Fruit fly (Drosophila melanogaster) whole organism, embryonic: ENCODE measurements around the gene Nepl20.

Source experiments
- Blimp-1 ChIP-seq: fragments of 200-800 bp; sonication (Bioruptor generic); optimal IDR thresholded peaks from 3 replicates; lab custom pipeline; 2018; ENCODE audit warnings: missing biosample characterization, missing genetic modification characterization, mild to moderate bottlenecking, moderate library complexity, missing genetic modification reagents
- Bteb2 ChIP-seq: fragments of 200-800 bp; sonication (Bioruptor generic); optimal IDR thresholded peaks from 2 replicates; lab custom pipeline; 2016; ENCODE audit warnings: missing biosample characterization, missing genetic modification characterization
- CG10565 ChIP-seq: fragments of 200-800 bp; sonication (Bioruptor generic); optimal IDR thresholded peaks from 3 replicates; lab custom pipeline; 2016; ENCODE audit warnings: missing biosample characterization, mild to moderate bottlenecking, missing genetic modification characterization
- CG11085 ChIP-seq: fragments of 200-800 bp; sonication (Bioruptor generic); IDR thresholded peaks from 2 replicates; pipeline ENCODE4 v1.3.6; 2022; ENCODE audit warnings: missing biosample characterization, missing genetic modification characterization
- CG12769 ChIP-seq: fragments of 200-800 bp; sonication (Bioruptor generic); optimal IDR thresholded peaks from 2 replicates; lab custom pipeline; 2019; ENCODE audit warnings: missing biosample characterization, mild to moderate bottlenecking, missing genetic modification characterization, moderate library complexity
- CG14050 ChIP-seq: fragments of 200-800 bp; sonication (Bioruptor generic); IDR thresholded peaks from 3 replicates; pipeline ENCODE4 v1.3.6; 2022; ENCODE audit warnings: missing biosample characterization, missing genetic modification characterization
- CG15601 ChIP-seq: fragments of 200-800 bp; sonication (Bioruptor generic); optimal IDR thresholded peaks from 3 replicates; lab custom pipeline; 2019; ENCODE audit warnings: missing biosample characterization, mild to moderate bottlenecking, missing genetic modification characterization, moderate library complexity
- CG16813 ChIP-seq: fragments of 200-800 bp; sonication (Bioruptor generic); IDR thresholded peaks from 3 replicates; pipeline ENCODE4 v1.3.6; 2022; ENCODE audit warnings: missing biosample characterization, missing genetic modification characterization; ENCODE audit not compliant: partially characterized antibody
- CG16815 ChIP-seq: fragments of 200-800 bp; sonication (Bioruptor generic); optimal IDR thresholded peaks from 3 replicates; lab custom pipeline; 2017; ENCODE audit warnings: missing biosample characterization, mild to moderate bottlenecking, missing genetic modification characterization
- CG17361 ChIP-seq: fragments of 200-800 bp; sonication (Bioruptor generic); IDR thresholded peaks from 3 replicates; pipeline ENCODE4 v1.3.6; 2022; ENCODE audit warnings: missing biosample characterization, missing genetic modification characterization
- CG3163 ChIP-seq: fragments of 200-800 bp; sonication (Bioruptor generic); optimal IDR thresholded peaks from 3 replicates; lab custom pipeline; 2016; ENCODE audit warnings: missing biosample characterization, missing genetic modification characterization
- CG42726 ChIP-seq: fragments of 200-800 bp; sonication (Bioruptor generic); IDR thresholded peaks from 2 replicates; pipeline ENCODE4 v1.3.6; 2022; ENCODE audit warnings: missing biosample characterization, missing genetic modification characterization; ENCODE audit not compliant: partially characterized antibody
- CG4360 ChIP-seq: fragments of 200-800 bp; sonication (Bioruptor generic); IDR thresholded peaks from 2 replicates; pipeline ENCODE4 v1.3.6; 2022; ENCODE audit warnings: missing biosample characterization, missing genetic modification characterization
- CG43689 ChIP-seq: fragments of 200-800 bp; sonication (Bioruptor generic); IDR thresholded peaks from 2 replicates; pipeline ENCODE4 v1.3.6; 2022; ENCODE audit warnings: missing biosample characterization, missing genetic modification characterization
- CG5180 ChIP-seq: fragments of 200-800 bp; sonication (Bioruptor generic); optimal IDR thresholded peaks from 3 replicates; lab custom pipeline; 2017; ENCODE audit warnings: missing biosample characterization, missing genetic modification characterization, mild to moderate bottlenecking, moderate library complexity, missing genetic modification reagents
- CG6765 ChIP-seq: fragments of 200-800 bp; sonication (Bioruptor generic); optimal IDR thresholded peaks from 3 replicates; lab custom pipeline; 2017; ENCODE audit warnings: missing biosample characterization, mild to moderate bottlenecking, missing genetic modification characterization
- CG7928 ChIP-seq: fragments of 200-800 bp; sonication (Bioruptor generic); optimal IDR thresholded peaks from 2 replicates; lab custom pipeline; 2017; ENCODE audit warnings: missing biosample characterization, mild to moderate bottlenecking, missing genetic modification characterization
- CG7963 ChIP-seq: fragments of 200-800 bp; sonication (Bioruptor generic); IDR thresholded peaks from 3 replicates; pipeline ENCODE4 v1.3.6; 2022; ENCODE audit warnings: missing biosample characterization, missing genetic modification characterization; ENCODE audit not compliant: partially characterized antibody
- Camta ChIP-seq: fragments of 200-800 bp; sonication (Bioruptor generic); optimal IDR thresholded peaks from 2 replicates; lab custom pipeline; 2016; ENCODE audit warnings: missing biosample characterization, missing genetic modification characterization
- CkIIα-i1 ChIP-seq: fragments of 200-800 bp; sonication (Bioruptor generic); IDR thresholded peaks from 2 replicates; pipeline ENCODE4 v1.3.6; 2022; ENCODE audit warnings: missing biosample characterization, missing genetic modification characterization
- D ChIP-seq, 2 experiments: fragments of 200-800 bp in 1 of 2; fragments of >200 bp in 1 of 2; sonication (Bioruptor generic) in 1 of 2; optimal IDR thresholded peaks; 2 replicates in 1 of 2; 3 replicates in 1 of 2; lab custom pipeline; 2017; ENCODE audit warnings: mild to moderate bottlenecking in 1 of 2, missing biosample characterization in 1 of 2, missing genetic modification characterization in 1 of 2, missing genetic modification reagents in 1 of 2
- Drgx ChIP-seq: fragments of 200-800 bp; sonication (Bioruptor generic); IDR thresholded peaks from 2 replicates; pipeline ENCODE4 v1.3.6; 2022; ENCODE audit warnings: missing biosample characterization, missing genetic modification characterization
- Elba2 ChIP-seq: fragments of 200-800 bp; sonication (Bioruptor generic); optimal IDR thresholded peaks from 3 replicates; lab custom pipeline; 2016; ENCODE audit warnings: missing biosample characterization, missing genetic modification characterization
- Lim3 ChIP-seq: fragments of 200-800 bp; sonication (Bioruptor generic); IDR thresholded peaks from 2 replicates; pipeline ENCODE4 v1.3.6; 2022; ENCODE audit warnings: missing biosample characterization, missing genetic modification characterization
- Scr ChIP-seq: fragments of 200-800 bp; sonication (Bioruptor generic); IDR thresholded peaks from 2 replicates; pipeline ENCODE4 v1.3.6; 2022; ENCODE audit warnings: missing biosample characterization, missing genetic modification characterization; ENCODE audit not compliant: partially characterized antibody
- Sin3A ChIP-seq: fragments of >200 bp; optimal IDR thresholded peaks from 2 replicates; lab custom pipeline; 2018
- Stat92E ChIP-seq, 3 experiments: fragments of >200 bp in 2 of 3; fragments of 200-800 bp in 1 of 3; sonication (Bioruptor generic) in 1 of 3; optimal IDR thresholded peaks; 2 replicates each; lab custom pipeline; 2017 to 2019; ENCODE audit warnings: missing biosample characterization in 3 of 3, missing genetic modification characterization in 3 of 3, mild to moderate bottlenecking in 1 of 3, moderate library complexity in 1 of 3
- ab ChIP-seq: fragments of 200-800 bp; sonication (Bioruptor generic); optimal IDR thresholded peaks from 2 replicates; lab custom pipeline; 2016; ENCODE audit warnings: missing biosample characterization, missing genetic modification characterization
- az2 ChIP-seq: fragments of 200-800 bp; sonication (Bioruptor generic); optimal IDR thresholded peaks from 3 replicates; lab custom pipeline; 2016; ENCODE audit warnings: missing biosample characterization, missing genetic modification characterization
- bab2 ChIP-seq: fragments of 200-800 bp; sonication (Bioruptor generic); optimal IDR thresholded peaks from 2 replicates; lab custom pipeline; 2016; ENCODE audit warnings: missing biosample characterization, missing genetic modification characterization
- bbx ChIP-seq: fragments of 200-800 bp; sonication (Bioruptor generic); IDR thresholded peaks from 2 replicates; pipeline ENCODE4 v1.3.6; 2022; ENCODE audit warnings: missing biosample characterization, missing genetic modification characterization; ENCODE audit not compliant: partially characterized antibody
- cad ChIP-seq: fragments of >200 bp; optimal IDR thresholded peaks from 2 replicates; lab custom pipeline; 2017; ENCODE audit warnings: missing biosample characterization, missing genetic modification characterization
- cg ChIP-seq: fragments of 200-800 bp; sonication (Bioruptor generic); optimal IDR thresholded peaks from 3 replicates; lab custom pipeline; 2019; ENCODE audit warnings: missing biosample characterization, mild to moderate bottlenecking, missing genetic modification characterization, moderate library complexity
- chm ChIP-seq: fragments of 200-800 bp; sonication (Bioruptor generic); IDR thresholded peaks from 2 replicates; pipeline ENCODE4 v1.3.6; 2022; ENCODE audit warnings: missing biosample characterization, missing genetic modification characterization
- dati ChIP-seq: fragments of 200-800 bp; sonication (Bioruptor generic); IDR thresholded peaks from 2 replicates; pipeline ENCODE4 v1.3.6; 2022; ENCODE audit warnings: missing biosample characterization, missing genetic modification characterization
- ewg ChIP-seq: fragments of 200-800 bp; sonication (Bioruptor generic); optimal IDR thresholded peaks from 3 replicates; lab custom pipeline; 2017; ENCODE audit warnings: mild to moderate bottlenecking, missing biosample characterization, missing genetic modification reagents, missing genetic modification characterization
- eyg ChIP-seq: fragments of 200-800 bp; sonication (Bioruptor generic); optimal IDR thresholded peaks from 3 replicates; lab custom pipeline; 2016; ENCODE audit warnings: missing biosample characterization, missing genetic modification characterization
- gt ChIP-seq: fragments of 200-800 bp; sonication (Bioruptor generic); IDR thresholded peaks from 2 replicates; pipeline ENCODE4 v1.3.6; 2022; ENCODE audit warnings: missing biosample characterization, missing genetic modification characterization
- hbn ChIP-seq: fragments of 200-800 bp; sonication (Bioruptor generic); IDR thresholded peaks from 2 replicates; pipeline ENCODE4 v1.3.6; 2022; ENCODE audit warnings: missing biosample characterization, missing genetic modification characterization; ENCODE audit not compliant: partially characterized antibody
- insv ChIP-seq, 2 experiments: fragments of 200-800 bp; sonication (Bioruptor generic); optimal IDR thresholded peaks; 3 replicates each; lab custom pipeline; 2016 to 2018; ENCODE audit warnings: missing biosample characterization in 2 of 2, missing genetic modification characterization in 2 of 2
- nerfin-2 ChIP-seq: fragments of 200-800 bp; sonication (Bioruptor generic); IDR thresholded peaks from 2 replicates; pipeline ENCODE4 v1.3.6; 2022; ENCODE audit warnings: missing biosample characterization, missing genetic modification characterization; ENCODE audit not compliant: partially characterized antibody
- onecut ChIP-seq: fragments of 200-800 bp; sonication (Bioruptor generic); IDR thresholded peaks from 2 replicates; pipeline ENCODE4 v1.3.6; 2022; ENCODE audit warnings: missing biosample characterization, missing genetic modification characterization
- scrt ChIP-seq: fragments of 200-800 bp; sonication (Bioruptor generic); optimal IDR thresholded peaks from 2 replicates; lab custom pipeline; 2018; ENCODE audit warnings: missing biosample characterization, mild to moderate bottlenecking, missing genetic modification characterization, moderate library complexity
- sens-2 ChIP-seq: fragments of 200-800 bp; sonication (Bioruptor generic); IDR thresholded peaks from 2 replicates; pipeline ENCODE4 v1.3.6; 2022; ENCODE audit warnings: missing biosample characterization, missing genetic modification characterization
- tna ChIP-seq: fragments of 200-800 bp; sonication (Bioruptor generic); IDR thresholded peaks from 2 replicates; pipeline ENCODE4 v1.3.6; 2022; ENCODE audit warnings: missing biosample characterization, missing genetic modification characterization; ENCODE audit not compliant: partially characterized antibody
- trem ChIP-seq: fragments of 200-800 bp; optimal IDR thresholded peaks from 3 replicates; lab custom pipeline; 2019; ENCODE audit warnings: missing biosample characterization, mild to moderate bottlenecking, missing genetic modification characterization, moderate library complexity
- ttk ChIP-seq: fragments of 200-800 bp; sonication (Bioruptor generic); IDR thresholded peaks from 2 replicates; pipeline ENCODE4 v2.1.2; 2022; ENCODE audit warnings: missing biosample characterization, missing genetic modification characterization
- usp ChIP-seq: fragments of >200 bp; optimal IDR thresholded peaks from 2 replicates; lab custom pipeline; 2017; ENCODE audit warnings: missing biosample characterization, missing genetic modification characterization

Gene Nepl20

dm6 chr3R:28843776-28844610 lies 36.6 kb upstream of the Nepl20 start (continued):
- TF ChIP-seq ewg (GFP tag; lab: Kevin White, UChicago) (peak; percentile 46), bab2 (GFP tag; lab: Kevin White, UChicago) (no peak), CG16815 (GFP tag; lab: Kevin White, UChicago) (no peak), onecut (GFP tag; lab: Robert Waterston, UW) (peak; percentile 98), Blimp-1 (GFP tag; lab: Kevin White, UChicago) (peak; percentile 71), CG11085 (GFP tag; lab: Robert Waterston, UW) (no peak), D (optimal IDR thresholded peaks at IDR 0.05; lab: Kevin White, UChicago) (peak; percentile 55), D (GFP tag; optimal IDR thresholded peaks at IDR 0.05; lab: Kevin White, UChicago) (no peak), sens-2 (no peak), trem (tag; lab: Kevin White, UChicago) (no peak), scrt (GFP tag; lab: Kevin White, UChicago) (no peak), CG7928 (GFP tag; lab: Kevin White, UChicago) (no peak), Lim3 (no peak), Camta (GFP tag; lab: Kevin White, UChicago) (no peak), eyg (GFP tag; lab: Kevin White, UChicago) (no peak), chm (GFP tag; lab: Robert Waterston, UW) (no peak), Bteb2 (GFP tag; lab: Kevin White, UChicago) (no peak), Scr (GFP tag; lab: Robert Waterston, UW) (no peak), Drgx (GFP tag; lab: Robert Waterston, UW) (no peak), cg (GFP tag; lab: Kevin White, UChicago) (peak; percentile 89), dati (GFP tag; lab: Robert Waterston, UW) (no peak), CkIIα-i1 (no peak), usp (GFP tag; lab: Kevin White, UChicago) (no peak), CG16813 (no peak), CG7963 (GFP tag; lab: Robert Waterston, UW) (0 out of 3 replicates have a peak, but pooled peaks have one; percentile 15), Sin3A (no peak), CG15601 (tag; lab: Kevin White, UChicago) (no peak), ab (GFP tag; lab: Kevin White, UChicago) (no peak), CG14050 (GFP tag; lab: Robert Waterston, UW) (no peak), CG5180 (GFP tag; lab: Kevin White, UChicago) (no peak), CG12769 (no peak), bbx (GFP tag; lab: Robert Waterston, UW) (0 out of 2 replicates have a peak, but pooled peaks have one; percentile 19), nerfin-2 (GFP tag; lab: Robert Waterston, UW) (no peak), tna (GFP tag; lab: Robert Waterston, UW) (no peak), Elba2 (peak; percentile 92), hbn (no peak), az2 (no peak), CG17361 (no peak), ttk (no peak), insv (GFP tag; optimal IDR thresholded peaks at IDR 0.05; lab: Kevin White, UChicago) (peak; percentile 98 to 99), CG3163 (GFP tag; lab: Kevin White, UChicago) (no peak), CG43689 (GFP tag; lab: Robert Waterston, UW) (no peak), cad (GFP tag; lab: Kevin White, UChicago) (no peak), CG42726 (no peak), CG4360 (GFP tag; lab: Robert Waterston, UW) (peak; percentile 72), Stat92E (GFP tag; optimal IDR thresholded peaks at IDR 0.05; lab: Kevin White, UChicago) (no peak), gt (GFP tag; lab: Robert Waterston, UW) (no peak), CG6765 (GFP tag; lab: Kevin White, UChicago) (no peak), CG10565 (GFP tag; lab: Kevin White, UChicago) (no peak)
